Fruit fly (Drosophila melanogaster): Measurements from ENCODE around the gene Smr.

Gene Smr

dm6 chrX:12735478-12736428 is 6.7 kb downstream of the Smr start (continued):
- TF ChIP-seq caup (GFP tag; optimal IDR thresholded peaks at IDR 0.05; ENCODE audit: severe bottlenecking) (peak; percentile 89), YL-1 (GFP tag; optimal IDR thresholded peaks at IDR 0.05) (peak; percentile 84), TFAM (GFP tag; optimal IDR thresholded peaks at IDR 0.05) (peak; percentile 77), Sox102F (GFP tag; optimal IDR thresholded peaks at IDR 0.05) (peak; percentile 93), sug (tag; optimal IDR thresholded peaks at IDR 0.05) (peak; percentile 87), CG17361 (GFP tag; IDR thresholded peaks at IDR 0.05) (peak; percentile 95), sens (GFP tag) (peak; percentile 99), tna (GFP tag; IDR thresholded peaks at IDR 0.05; ENCODE audit: partially characterized antibody) (0 out of 2 replicates have a peak, but pooled peaks have one; percentile 44), CG12769 (tag; optimal IDR thresholded peaks at IDR 0.05) (peak; percentile 87), h (optimal IDR thresholded peaks at IDR 0.05) (no peak), tll (GFP tag; optimal IDR thresholded peaks at IDR 0.05) (peak in 1 of 2 experiments; percentile 30), ERR (GFP tag; optimal IDR thresholded peaks at IDR 0.05) (peak; percentile 76), CG14014 (GFP tag; IDR thresholded peaks at IDR 0.05) (peak; percentile 76), CG7556 (GFP tag; optimal IDR thresholded peaks at IDR 0.05) (peak; percentile 98), CG2199 (GFP tag; IDR thresholded peaks at IDR 0.05) (peak; percentile 77; the same call in 1 of the 3 replicates), her (GFP tag; optimal IDR thresholded peaks at IDR 0.05) (peak; percentile 72), al (GFP tag; IDR thresholded peaks at IDR 0.05) (peak; percentile 73), odd (GFP tag; optimal IDR thresholded peaks at IDR 0.05) (peak; percentile 93), CG5953 (GFP tag; IDR thresholded peaks at IDR 0.05) (0 out of 2 replicates have a peak, but pooled peaks have one; percentile 41), gro (GFP tag; optimal IDR thresholded peaks at IDR 0.05) (peak; percentile 84), CG6683 (GFP tag; optimal IDR thresholded peaks at IDR 0.05) (peak; percentile 85), CG5245 (GFP tag; optimal IDR thresholded peaks at IDR 0.05) (peak; percentile 89), run (tag; optimal IDR thresholded peaks at IDR 0.05) (peak; percentile 79), bcd (GFP tag; optimal IDR thresholded peaks at IDR 0.05) (peak; percentile 95), fd102C (GFP tag; optimal IDR thresholded peaks at IDR 0.05) (peak; percentile 75), CG7987 (GFP tag; optimal IDR thresholded peaks at IDR 0.05) (peak; percentile 64), org-1 (GFP tag; optimal IDR thresholded peaks at IDR 0.05) (peak; percentile 97), Stat92E (GFP tag; optimal IDR thresholded peaks at IDR 0.05) (peak in 2 of 3 experiments; percentile 41 to 80), tin (GFP tag; optimal IDR thresholded peaks at IDR 0.05) (peak; percentile 90), dm (GFP tag; optimal IDR thresholded peaks at IDR 0.05) (peak; percentile 73), Hr78 (GFP tag; optimal IDR thresholded peaks at IDR 0.05) (peak in 1 of 2 experiments; percentile 80), Dad (GFP tag; optimal IDR thresholded peaks at IDR 0.05) (peak; percentile 86), Fer2 (tag; optimal IDR thresholded peaks at IDR 0.05) (peak; percentile 84), lola (GFP tag; optimal IDR thresholded peaks at IDR 0.05) (peak in 1 of 3 experiments; percentile 96), CG33213 (GFP tag; optimal IDR thresholded peaks at IDR 0.05) (peak; percentile 92), CG9215 (GFP tag; IDR thresholded peaks at IDR 0.05) (peak; percentile 88), sd (tag; optimal IDR thresholded peaks at IDR 0.05) (peak; percentile 64), ems (GFP tag; optimal IDR thresholded peaks at IDR 0.05) (peak; percentile 90), CG12155 (GFP tag; optimal IDR thresholded peaks at IDR 0.05) (peak; percentile 90), Rfx (GFP tag; IDR thresholded peaks at IDR 0.05) (peak; percentile 86), jigr1 (GFP tag; IDR thresholded peaks at IDR 0.05) (peak; percentile 81; the same call in 2 of the 3 replicates), CG11560 (tag; IDR thresholded peaks at IDR 0.05) (no peak; the same call in 2 of the 3 replicates), Hand (GFP tag; optimal IDR thresholded peaks at IDR 0.05) (peak; percentile 90), CG1647 (GFP tag; optimal IDR thresholded peaks at IDR 0.05) (peak; percentile 74), MESR4 (GFP tag; optimal IDR thresholded peaks at IDR 0.05) (peak; percentile 24), CG12942 (GFP tag; optimal IDR thresholded peaks at IDR 0.05) (peak; percentile 87), dan (GFP tag; IDR thresholded peaks at IDR 0.05) (no peak)
